Worm (Caenorhabditis elegans) whole organism, young adult: ENCODE results near the gene ckb-2.

Source experiments
- B0336.3 ChIP-seq: fragments of 200-800 bp; sonication (Bioruptor generic); IDR thresholded peaks from 2 replicates; pipeline ENCODE4 v1.3.6; 2022; ENCODE audit warnings: missing genetic modification characterization, missing compliant biosample characterization
- D2030.7 ChIP-seq: fragments of 200-800 bp; sonication (Bioruptor generic); IDR thresholded peaks from 2 replicates; pipeline ENCODE4 v1.3.6; 2022; ENCODE audit warnings: missing genetic modification reagents, missing genetic modification characterization, missing compliant biosample characterization
- F10E7.11 ChIP-seq: sonication (generic microtip); optimal IDR thresholded peaks from 2 replicates; lab custom pipeline; 2017; ENCODE audit warnings: mild to moderate bottlenecking, missing genetic modification characterization, moderate library complexity, missing compliant biosample characterization
- F23B12.7 ChIP-seq: sonication (generic microtip); optimal IDR thresholded peaks from 2 replicates; lab custom pipeline; 2017; ENCODE audit warnings: missing genetic modification characterization, mild to moderate bottlenecking, missing compliant biosample characterization, antibody characterized with exemption, moderate library complexity; ENCODE audit not compliant: insufficient read depth
- T07F8.4 ChIP-seq: sonication (generic microtip); optimal IDR thresholded peaks from 2 replicates; lab custom pipeline; 2016; ENCODE audit warnings: mild to moderate bottlenecking, missing genetic modification characterization, moderate library complexity, missing compliant biosample characterization
- T26A5.8 ChIP-seq: sonication (generic microtip); optimal IDR thresholded peaks from 2 replicates; lab custom pipeline; 2016; ENCODE audit warnings: missing genetic modification characterization, missing compliant biosample characterization
- aptf-2 ChIP-seq: fragments of 200-800 bp; sonication (Bioruptor generic); conservative IDR thresholded peaks from 2 replicates; pipeline ENCODE4 v1.3.6; 2022; ENCODE audit warnings: missing genetic modification reagents, missing genetic modification characterization, missing compliant biosample characterization
- attf-3 ChIP-seq: fragments of 200-800 bp; sonication (Bioruptor generic); conservative IDR thresholded peaks from 2 replicates; pipeline ENCODE4 v1.3.6; 2022; ENCODE audit warnings: missing genetic modification reagents, missing genetic modification characterization, missing compliant biosample characterization
- bed-1 ChIP-seq: fragments of 200-800 bp; sonication (Bioruptor generic); IDR thresholded peaks from 2 replicates; pipeline ENCODE4 v1.3.6; 2022; ENCODE audit warnings: missing genetic modification reagents, missing genetic modification characterization, missing compliant biosample characterization
- ceh-100 ChIP-seq: fragments of 200-800 bp; sonication (Bioruptor generic); IDR thresholded peaks from 2 replicates; pipeline ENCODE4 v1.3.6; 2022; ENCODE audit warnings: missing genetic modification reagents, missing genetic modification characterization, missing compliant biosample characterization
- ceh-27 ChIP-seq: fragments of 200-800 bp; sonication (Bioruptor generic); optimal IDR thresholded peaks from 2 replicates; lab custom pipeline; 2018; ENCODE audit warnings: mild to moderate bottlenecking, missing genetic modification characterization, moderate library complexity, missing compliant biosample characterization
- ceh-58 ChIP-seq: fragments of 200-800 bp; sonication (Bioruptor generic); IDR thresholded peaks from 2 replicates; pipeline ENCODE4 v1.3.6; 2022; ENCODE audit warnings: missing genetic modification characterization, missing compliant biosample characterization
- ceh-91 ChIP-seq: fragments of 200-800 bp; sonication (Bioruptor generic); IDR thresholded peaks from 2 replicates; pipeline ENCODE4 v1.3.6; 2022; ENCODE audit warnings: missing genetic modification reagents, missing genetic modification characterization, missing compliant biosample characterization
- chd-7 ChIP-seq: sonication (generic microtip); optimal IDR thresholded peaks from 2 replicates; lab custom pipeline; 2016; ENCODE audit warnings: mild to moderate bottlenecking, missing genetic modification characterization, moderate library complexity, missing compliant biosample characterization
- dox-1 ChIP-seq: fragments of 200-800 bp; sonication (Bioruptor generic); IDR thresholded peaks from 2 replicates; pipeline ENCODE4 v1.3.6; 2022; ENCODE audit warnings: missing genetic modification reagents, missing genetic modification characterization, missing compliant biosample characterization
- dpl-1 ChIP-seq: fragments of 150-350 bp; optimal IDR thresholded peaks from 2 replicates; lab custom pipeline; 2014; ENCODE audit warnings: missing biosample characterization, missing genetic modification reagents, missing genetic modification characterization
- egl-44 ChIP-seq: fragments of 200-800 bp; sonication (Bioruptor generic); IDR thresholded peaks from 2 replicates; pipeline ENCODE4 v1.3.6; 2022; ENCODE audit warnings: missing genetic modification reagents, missing genetic modification characterization, missing compliant biosample characterization
- ekl-4 ChIP-seq: fragments of 200-800 bp; sonication (Bioruptor generic); IDR thresholded peaks from 2 replicates; pipeline ENCODE4 v1.3.6; 2022; ENCODE audit warnings: missing genetic modification reagents, missing genetic modification characterization, missing compliant biosample characterization
- fkh-3 ChIP-seq: sonication (generic microtip); optimal IDR thresholded peaks from 2 replicates; lab custom pipeline; 2016; ENCODE audit warnings: mild to moderate bottlenecking, missing genetic modification characterization, missing compliant biosample characterization
- him-1 ChIP-seq: sonication (generic microtip); optimal IDR thresholded peaks from 2 replicates; lab custom pipeline; 2016; ENCODE audit warnings: missing genotype, missing genetic modification reagents, missing genetic modification characterization, missing compliant biosample characterization
- hmg-1.2 ChIP-seq: fragments of 200-800 bp; sonication (Bioruptor generic); IDR thresholded peaks from 2 replicates; pipeline ENCODE4 v1.3.6; 2022; ENCODE audit warnings: missing genetic modification reagents, missing genetic modification characterization, missing compliant biosample characterization
- hmg-20 ChIP-seq: fragments of 200-800 bp; sonication (Bioruptor generic); IDR thresholded peaks from 2 replicates; pipeline ENCODE4 v1.3.6; 2022; ENCODE audit warnings: missing genetic modification reagents, missing genetic modification characterization, missing compliant biosample characterization
- let-607 ChIP-seq, 2 experiments: fragments of 200-800 bp in 1 of 2; sonication (Bioruptor generic) in 1 of 2; sonication (generic microtip) in 1 of 2; optimal IDR thresholded peaks; 2 replicates each; lab custom pipeline; 2016 to 2018; ENCODE audit warnings: mild to moderate bottlenecking in 2 of 2, missing compliant biosample characterization in 2 of 2, missing genetic modification characterization in 2 of 2, moderate library complexity in 2 of 2, missing genotype in 1 of 2
- lin-26 ChIP-seq: fragments of 200-800 bp; sonication (Bioruptor generic); IDR thresholded peaks from 2 replicates; pipeline ENCODE4 v1.3.6; 2022; ENCODE audit warnings: missing genetic modification reagents, missing genetic modification characterization, missing compliant biosample characterization
- lir-1 ChIP-seq: fragments of 200-800 bp; sonication (Bioruptor generic); conservative IDR thresholded peaks from 2 replicates; pipeline ENCODE4 v1.3.6; 2022; ENCODE audit warnings: missing genetic modification reagents, missing genetic modification characterization, missing compliant biosample characterization
- lsl-1 ChIP-seq: fragments of 200-800 bp; sonication (Bioruptor generic); optimal IDR thresholded peaks from 2 replicates; lab custom pipeline; 2018; ENCODE audit warnings: mild to moderate bottlenecking, missing genetic modification characterization, moderate library complexity, missing compliant biosample characterization
- lsy-27 ChIP-seq: sonication (generic microtip); optimal IDR thresholded peaks from 2 replicates; lab custom pipeline; 2017; ENCODE audit warnings: missing genetic modification characterization, mild to moderate bottlenecking, missing compliant biosample characterization, antibody characterized with exemption, missing genotype, borderline replicate concordance; ENCODE audit not compliant: insufficient read depth
- madf-3 ChIP-seq: fragments of 200-800 bp; sonication (Bioruptor generic); IDR thresholded peaks from 2 replicates; pipeline ENCODE4 v1.3.6; 2022; ENCODE audit warnings: missing genetic modification reagents, missing genetic modification characterization, missing compliant biosample characterization
- madf-8 ChIP-seq: fragments of 200-800 bp; sonication (Bioruptor generic); conservative IDR thresholded peaks from 2 replicates; pipeline ENCODE4 v1.3.6; 2022; ENCODE audit warnings: missing genetic modification reagents, missing genetic modification characterization, missing compliant biosample characterization
- mcd-1 ChIP-seq: fragments of 200-800 bp; sonication (Bioruptor generic); IDR thresholded peaks from 2 replicates; pipeline ENCODE4 v1.3.6; 2022; ENCODE audit warnings: missing genetic modification reagents, missing genetic modification characterization, missing compliant biosample characterization
- mel-28 ChIP-seq: sonication (generic microtip); optimal IDR thresholded peaks from 2 replicates; lab custom pipeline; 2016; ENCODE audit warnings: borderline replicate concordance, mild to moderate bottlenecking, missing genetic modification characterization, missing compliant biosample characterization
- mxl-1 ChIP-seq: sonication (generic microtip); optimal IDR thresholded peaks from 2 replicates; lab custom pipeline; 2016; ENCODE audit warnings: missing genetic modification characterization, missing compliant biosample characterization
- nfyb-1 ChIP-seq: fragments of 200-800 bp; sonication (Bioruptor generic); IDR thresholded peaks from 2 replicates; pipeline ENCODE4 v1.3.6; 2022; ENCODE audit warnings: missing genetic modification reagents, missing genetic modification characterization, missing compliant biosample characterization
- nhr-80 ChIP-seq: sonication (generic microtip); optimal IDR thresholded peaks from 2 replicates; lab custom pipeline; 2016; ENCODE audit warnings: missing genetic modification characterization, missing compliant biosample characterization
- nhr-90 ChIP-seq: sonication (generic microtip); optimal IDR thresholded peaks from 2 replicates; lab custom pipeline; 2016; ENCODE audit warnings: missing genotype, mild to moderate bottlenecking, missing genetic modification characterization, missing compliant biosample characterization
- rcor-1 ChIP-seq: fragments of 200-800 bp; sonication (Bioruptor generic); IDR thresholded peaks from 2 replicates; pipeline ENCODE4 v1.3.6; 2022; ENCODE audit warnings: missing genetic modification reagents, missing genetic modification characterization, missing compliant biosample characterization
- rec-8 ChIP-seq, 2 experiments: sonication (generic microtip); optimal IDR thresholded peaks; 2 replicates each; lab custom pipeline; 2016; ENCODE audit warnings: mild to moderate bottlenecking in 2 of 2, missing genetic modification characterization in 2 of 2, missing genetic modification reagents in 2 of 2, missing genotype in 2 of 2, missing biosample characterization in 1 of 2, missing compliant biosample characterization in 1 of 2, moderate library complexity in 1 of 2
- repo-1 ChIP-seq: sonication (generic microtip); optimal IDR thresholded peaks from 2 replicates; lab custom pipeline; 2017; ENCODE audit warnings: mild to moderate bottlenecking, missing genetic modification characterization, missing compliant biosample characterization
- rpc-1 ChIP-seq, 2 experiments: fragments of 150-350 bp in 1 of 2; sonication (generic microtip) in 1 of 2; optimal IDR thresholded peaks; 2 replicates each; lab custom pipeline; 2014 to 2018; ENCODE audit warnings: missing biosample characterization in 1 of 2, missing genetic modification characterization in 1 of 2, missing genetic modification reagents in 1 of 2, missing genotype in 1 of 2
- snpc-1.1 ChIP-seq: sonication (generic microtip); optimal IDR thresholded peaks from 2 replicates; lab custom pipeline; 2017; ENCODE audit warnings: missing genetic modification characterization, mild to moderate bottlenecking, missing compliant biosample characterization, antibody characterized with exemption, moderate library complexity, missing genotype, missing genetic modification reagents; ENCODE audit not compliant: insufficient read depth
- snpc-4 ChIP-seq, 5 experiments: fragments of 150-350 bp in 1 of 5; sonication (generic microtip) in 4 of 5; optimal IDR thresholded peaks; 2 replicates each; lab custom pipeline; 2014 to 2018; ENCODE audit warnings: missing genetic modification characterization in 5 of 5, missing biosample characterization in 3 of 5, antibody characterized with exemption in 2 of 5, mild to moderate bottlenecking in 2 of 5, missing compliant biosample characterization in 2 of 5, missing genotype in 2 of 5, moderate library complexity in 2 of 5, missing genetic modification reagents in 1 of 5
- sptf-2 ChIP-seq: fragments of 200-800 bp; sonication (Bioruptor generic); optimal IDR thresholded peaks from 2 replicates; lab custom pipeline; 2018; ENCODE audit warnings: mild to moderate bottlenecking, missing genetic modification characterization, missing compliant biosample characterization
- unc-130 ChIP-seq: sonication (generic microtip); optimal IDR thresholded peaks from 2 replicates; lab custom pipeline; 2016; ENCODE audit warnings: missing genetic modification reagents, missing genetic modification characterization, missing compliant biosample characterization
- ztf-18 ChIP-seq: sonication (generic microtip); optimal IDR thresholded peaks from 2 replicates; lab custom pipeline; 2016; ENCODE audit warnings: missing genotype, mild to moderate bottlenecking, missing genetic modification characterization, missing compliant biosample characterization
- ztf-25 ChIP-seq: fragments of 200-800 bp; sonication (Bioruptor generic); IDR thresholded peaks from 2 replicates; pipeline ENCODE4 v1.3.6; 2022; ENCODE audit warnings: missing genetic modification reagents, missing genetic modification characterization, missing compliant biosample characterization
- ztf-6 ChIP-seq: fragments of 200-800 bp; sonication (Bioruptor generic); IDR thresholded peaks from 2 replicates; pipeline ENCODE4 v1.3.6; 2022; ENCODE audit warnings: missing genetic modification reagents, missing genetic modification characterization, missing compliant biosample characterization

The ckb-2 gene

ce11 chrIII:4362332-4362731 lies 5.4 kb upstream of the ckb-2 start:
- no peak for TF ChIP-seq chd-7 (tag; lab: Kevin White, UChicago)
- TF ChIP-seq nfyb-1 = 0 out of 2 replicates have a peak, but pooled peaks have one; percentile 22
- TF ChIP-seq T07F8.4 (tag; lab: Kevin White, UChicago) = peak; percentile 8
- TF ChIP-seq sptf-2 (GFP tag; lab: Kevin White, UChicago) = no peak
- peak; percentile 50; the same call in 1 of the 2 replicates for TF ChIP-seq dox-1 (GFP tag; lab: Robert Waterston, UW)
- TF ChIP-seq ztf-25 (GFP tag; lab: Robert Waterston, UW) = no peak
- no peak for TF ChIP-seq F23B12.7 (tag; lab: Kevin White, UChicago)
- TF ChIP-seq ztf-18 = peak; percentile 22
- TF ChIP-seq snpc-1.1 = no peak
- TF ChIP-seq ceh-100 (GFP tag; lab: Robert Waterston, UW) = no peak
- TF ChIP-seq mel-28 (tag; lab: Kevin White, UChicago) = no peak
- no peak for TF ChIP-seq dpl-1 (GFP tag; lab: Kevin White, UChicago)
- TF ChIP-seq B0336.3 = no peak
- no peak for TF ChIP-seq ekl-4 (GFP tag; lab: Robert Waterston, UW)
- TF ChIP-seq lsl-1 = peak; percentile 52
- TF ChIP-seq lir-1 (GFP tag; lab: Robert Waterston, UW) = no peak
- TF ChIP-seq hmg-20 = no peak
- no peak for TF ChIP-seq madf-3 (GFP tag; lab: Robert Waterston, UW)
- TF ChIP-seq hmg-1.2 (GFP tag; lab: Robert Waterston, UW) = peak; percentile 30; the same call in 1 of the 2 replicates
- no peak for TF ChIP-seq bed-1 (GFP tag; lab: Robert Waterston, UW)
- no peak for TF ChIP-seq repo-1 (tag; lab: Kevin White, UChicago)
- TF ChIP-seq rpc-1 (optimal IDR thresholded peaks at IDR 0.05; lab: Kevin White, UChicago) = peak; percentile 65
- TF ChIP-seq rpc-1 (tag; optimal IDR thresholded peaks at IDR 0.05; lab: Kevin White, UChicago) = peak; percentile 80
- TF ChIP-seq T26A5.8 (tag; lab: Kevin White, UChicago) = no peak
- TF ChIP-seq mxl-1 = peak; percentile 45
- TF ChIP-seq nhr-80 (tag; lab: Kevin White, UChicago) = peak; percentile 4
- 0 out of 2 replicates have a peak, but pooled peaks have one; percentile 7 for TF ChIP-seq rcor-1 (GFP tag; lab: Robert Waterston, UW)
- TF ChIP-seq aptf-2 (GFP tag; lab: Robert Waterston, UW) = no peak
- peak; percentile 8 for TF ChIP-seq unc-130 (GFP tag; lab: Kevin White, UChicago)
- TF ChIP-seq lin-26 (GFP tag; lab: Robert Waterston, UW) = peak; percentile 78
- 0 out of 2 replicates have a peak, but pooled peaks have one; percentile 29 for TF ChIP-seq ztf-6 (GFP tag; lab: Robert Waterston, UW)
- 0 out of 2 replicates have a peak, but pooled peaks have one; percentile 35 for TF ChIP-seq egl-44
- no peak for TF ChIP-seq fkh-3
- TF ChIP-seq D2030.7 (GFP tag; lab: Robert Waterston, UW) = peak; percentile 62
- TF ChIP-seq rec-8 (tag; optimal IDR thresholded peaks at IDR 0.05; lab: Kevin White, UChicago) = no peak
- TF ChIP-seq ceh-27 (GFP tag; lab: Kevin White, UChicago) = no peak
- TF ChIP-seq attf-3 (GFP tag; lab: Robert Waterston, UW) = no peak
- TF ChIP-seq madf-8 = 0 out of 2 replicates have a peak, but pooled peaks have one; percentile 19
- no peak for TF ChIP-seq ceh-91 (GFP tag; lab: Robert Waterston, UW)
- no peak for TF ChIP-seq F10E7.11 (tag; lab: Kevin White, UChicago)
- no peak for TF ChIP-seq let-607 (tag; optimal IDR thresholded peaks at IDR 0.05; lab: Kevin White, UChicago)
- no peak for TF ChIP-seq snpc-4 (GFP tag; optimal IDR thresholded peaks at IDR 0.05; lab: Kevin White, UChicago)
- TF ChIP-seq snpc-4 (tag; optimal IDR thresholded peaks at IDR 0.05; lab: Kevin White, UChicago) = peak in 2 of 4 experiments; percentile 18 to 60
- TF ChIP-seq mcd-1 = peak; percentile 18; the same call in 1 of the 2 replicates
- TF ChIP-seq ceh-58 = no peak
- TF ChIP-seq nhr-90 (tag; lab: Kevin White, UChicago) = peak; percentile 54
- TF ChIP-seq lsy-27 (tag; lab: Kevin White, UChicago) = no peak
- TF ChIP-seq him-1 (tag; lab: Kevin White, UChicago) = peak; percentile 73
